Worm (Caenorhabditis elegans): ENCODE results near the gene svh-1.
A peak's percentile ranks its signal among the peaks of the same experiment; 100 is the strongest.

Gene svh-1

DNA sequence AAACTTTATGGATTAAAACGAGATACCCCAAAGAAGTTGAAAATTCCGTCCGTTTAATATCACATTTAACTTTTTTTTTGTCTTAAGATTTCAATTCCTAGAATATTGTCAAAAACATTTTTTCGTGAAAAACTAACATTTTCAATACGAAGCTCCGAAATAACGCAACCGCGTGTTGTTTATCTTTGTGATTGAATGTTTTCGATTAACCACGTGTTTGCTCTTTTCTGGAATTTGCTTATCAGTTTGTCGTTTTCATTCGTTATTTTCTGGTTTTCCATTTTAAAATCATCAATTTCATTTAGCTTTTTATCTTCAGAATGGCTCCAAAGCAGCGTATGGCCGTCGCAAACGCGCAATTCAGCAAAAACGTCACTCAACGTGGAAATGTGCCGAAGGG lies 18.9 kb downstream of the svh-1 start, which contains the start of gene serp-1.2 (continued):
- TF ChIP-seq unc-130 (tag; optimal IDR thresholded peaks at IDR 0.05) (no peak), sptf-1 (tag; optimal IDR thresholded peaks at IDR 0.05) (no peak), lin-35 (GFP tag; optimal IDR thresholded peaks at IDR 0.05) (peak in 1 of 2 experiments; percentile 31), sup-37 (GFP tag; optimal IDR thresholded peaks at IDR 0.05) (no peak), nhr-47 (tag; optimal IDR thresholded peaks at IDR 0.05) (no peak), blmp-1 (tag; optimal IDR thresholded peaks at IDR 0.05) (no peak), efl-1 (optimal IDR thresholded peaks at IDR 0.05) (peak in 1 of 2 experiments; percentile 9), efl-1 (GFP tag; optimal IDR thresholded peaks at IDR 0.05 in 1 of 2) (no peak), lsy-2 (tag; optimal IDR thresholded peaks at IDR 0.05) (peak in 1 of 2 experiments; percentile 37), nhr-71 (tag; optimal IDR thresholded peaks at IDR 0.05) (peak; percentile 36), C16A3.4 (tag; optimal IDR thresholded peaks at IDR 0.05) (no peak), elt-3 (tag; optimal IDR thresholded peaks at IDR 0.05) (no peak), nhr-85 (tag) (no peak), nhr-77 (tag; optimal IDR thresholded peaks at IDR 0.05) (no peak), ceh-8 (GFP tag; optimal IDR thresholded peaks at IDR 0.05) (no peak), C04F5.9 (tag; optimal IDR thresholded peaks at IDR 0.05) (no peak), hpl-2 (GFP tag; optimal IDR thresholded peaks at IDR 0.05) (no peak), egl-13 (tag; optimal IDR thresholded peaks at IDR 0.05) (no peak), ceh-90 (tag; optimal IDR thresholded peaks at IDR 0.05) (no peak), nhr-76 (tag; optimal IDR thresholded peaks at IDR 0.05) (no peak)

DNA sequence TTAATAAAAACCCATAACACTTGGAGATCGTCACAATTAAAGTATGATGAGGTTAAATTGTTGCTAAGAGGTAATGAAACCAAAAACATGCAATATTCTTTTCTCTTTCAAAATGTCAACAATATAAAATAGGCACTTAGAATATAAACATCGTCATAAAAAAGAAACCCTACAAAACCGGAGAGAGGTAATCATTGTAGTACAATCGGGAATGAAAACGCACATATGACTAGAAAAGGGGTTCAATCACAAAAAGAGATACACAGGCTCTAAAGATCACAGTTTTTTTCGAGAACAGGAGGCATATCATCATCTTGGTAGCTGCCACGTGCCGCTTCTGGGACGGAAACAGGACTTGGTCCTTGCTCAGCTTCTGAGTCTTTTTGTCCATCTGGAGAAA lies 20.1 kb downstream of the svh-1 start:
- TF ChIP-seq nhr-85 (tag) = peak; percentile 43
- no peak for TF ChIP-seq nhr-11 (tag; optimal IDR thresholded peaks at IDR 0.05)

DNA sequence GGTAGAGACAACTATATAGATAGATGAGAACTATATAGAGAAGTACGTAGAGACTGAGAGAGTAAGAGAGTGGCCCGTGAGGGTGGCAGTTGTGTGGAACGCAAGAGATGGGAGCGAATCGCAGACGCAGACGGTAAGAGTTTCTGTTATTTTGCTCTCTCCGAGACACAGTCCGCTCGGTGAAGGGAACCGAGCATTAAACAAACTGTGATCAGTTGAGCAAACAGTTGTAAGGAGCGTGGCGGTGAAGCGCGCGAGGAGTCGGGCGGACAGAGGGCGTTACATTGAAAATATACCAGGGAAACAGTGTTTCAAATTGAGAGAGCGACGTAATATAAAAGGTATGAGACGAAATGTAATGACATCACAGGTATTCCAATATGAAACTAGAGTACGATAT lies 23.1 kb downstream of the svh-1 start:
- TF ChIP-seq lsy-2 (tag; optimal IDR thresholded peaks at IDR 0.05) (peak in 1 of 2 experiments; percentile 35), swsn-7 (tag; optimal IDR thresholded peaks at IDR 0.05) (peak; percentile 51), jun-1 (tag; optimal IDR thresholded peaks at IDR 0.05) (peak; percentile 59), egl-27 (tag; optimal IDR thresholded peaks at IDR 0.05) (peak in 1 of 2 experiments; percentile 15), efl-1 (optimal IDR thresholded peaks at IDR 0.05) (peak; percentile 14 to 17), efl-1 (GFP tag; optimal IDR thresholded peaks at IDR 0.05 in 1 of 2) (no peak), rnt-1 (tag; optimal IDR thresholded peaks at IDR 0.05) (peak; percentile 27), skn-1 (tag; optimal IDR thresholded peaks at IDR 0.05) (no peak), nhr-237 (tag; optimal IDR thresholded peaks at IDR 0.05) (no peak), lin-14 (GFP tag; optimal IDR thresholded peaks at IDR 0.05) (peak; percentile 82), snpc-4 (tag; optimal IDR thresholded peaks at IDR 0.05) (no peak), nhr-90 (tag; optimal IDR thresholded peaks at IDR 0.05; ENCODE audit: poor library complexity) (peak; percentile 66), pax-3 (tag; optimal IDR thresholded peaks at IDR 0.05) (no peak), nhr-85 (tag) (peak; percentile 85), hlh-17 (GFP tag; optimal IDR thresholded peaks at IDR 0.05; ENCODE audit: borderline replicate concordance) (no peak), C34B4.2 (tag; optimal IDR thresholded peaks at IDR 0.05) (no peak), fkh-8 (tag; optimal IDR thresholded peaks at IDR 0.05) (no peak), elt-2 (tag; optimal IDR thresholded peaks at IDR 0.05) (peak; percentile 76), efl-3 (GFP tag; optimal IDR thresholded peaks at IDR 0.05) (no peak), nhr-77 (tag; optimal IDR thresholded peaks at IDR 0.05) (peak; percentile 58), nhr-20 (tag; optimal IDR thresholded peaks at IDR 0.05) (peak; percentile 87), snu-23 (GFP tag; optimal IDR thresholded peaks at IDR 0.05) (peak; percentile 43), hlh-4 (tag; optimal IDR thresholded peaks at IDR 0.05) (no peak), ztf-4 (tag; optimal IDR thresholded peaks at IDR 0.05) (no peak), mab-9 (GFP tag; IDR thresholded peaks at IDR 0.05) (no peak), aha-1 (tag; optimal IDR thresholded peaks at IDR 0.05) (no peak), nhr-19 (GFP tag; conservative IDR thresholded peaks at IDR 0.05) (peak; percentile 24), zip-4 (GFP tag; optimal IDR thresholded peaks at IDR 0.05) (no peak), nhr-28 (tag; optimal IDR thresholded peaks at IDR 0.05) (no peak), lin-13 (GFP tag; optimal IDR thresholded peaks at IDR 0.05) (no peak), xbp-1 (tag; optimal IDR thresholded peaks at IDR 0.05) (peak; percentile 20), mdl-1 (tag; optimal IDR thresholded peaks at IDR 0.05) (peak in 1 of 2 experiments; percentile 55), nhr-47 (tag; optimal IDR thresholded peaks at IDR 0.05) (peak; percentile 39), hpl-2 (GFP tag; optimal IDR thresholded peaks at IDR 0.05) (peak; percentile 16), C04F5.9 (tag; optimal IDR thresholded peaks at IDR 0.05) (no peak), lin-35 (GFP tag; optimal IDR thresholded peaks at IDR 0.05) (peak in 1 of 2 experiments; percentile 56), elt-3 (tag; optimal IDR thresholded peaks at IDR 0.05) (peak in 2 of 6 experiments; percentile 20 to 22), unc-130 (tag; optimal IDR thresholded peaks at IDR 0.05) (no peak), nhr-71 (tag; optimal IDR thresholded peaks at IDR 0.05) (peak; percentile 68), ceh-90 (tag; optimal IDR thresholded peaks at IDR 0.05) (no peak)
